Fruit fly (Drosophila melanogaster): ENCODE results near the gene CG9254.
A peak's percentile ranks its signal among the peaks of the same experiment; 100 is the strongest.

dm6 chr2L:13641887-13642826, 45.2 kb upstream of the CG9254 start, which contains the start of gene ics:
- TF ChIP-seq br (GFP tag; optimal IDR thresholded peaks at IDR 0.05) (no peak), h (GFP tag; optimal IDR thresholded peaks at IDR 0.05) (no peak), Vsx2 (GFP tag; optimal IDR thresholded peaks at IDR 0.05; ENCODE audit: partially characterized antibody) (no peak), Hr78 (GFP tag; optimal IDR thresholded peaks at IDR 0.05) (no peak), pan (optimal IDR thresholded peaks at IDR 0.05) (no peak), Hr83 (GFP tag; optimal IDR thresholded peaks at IDR 0.05; ENCODE audit: poor library complexity, severe bottlenecking) (peak; percentile 1), Abd-B (GFP tag; optimal IDR thresholded peaks at IDR 0.05) (no peak), dmrt93B (GFP tag; optimal IDR thresholded peaks at IDR 0.05) (no peak), fru (GFP tag; optimal IDR thresholded peaks at IDR 0.05) (peak; percentile 39), CG32264 (GFP tag; optimal IDR thresholded peaks at IDR 0.05) (no peak), CG9705 (GFP tag; optimal IDR thresholded peaks at IDR 0.05) (no peak), dl (GFP tag; optimal IDR thresholded peaks at IDR 0.05; ENCODE audit: insufficient read depth in 1 of 2, partially characterized antibody in 2 of 2) (no peak), dsf (GFP tag; optimal IDR thresholded peaks at IDR 0.05; ENCODE audit: borderline replicate concordance) (no peak), Sp1 (GFP tag; optimal IDR thresholded peaks at IDR 0.05) (no peak)
